Worm (Caenorhabditis elegans) whole organism, late embryonic: ENCODE results near the gene atf-6.

Experiments
- ahr-1 ChIP-seq: sonication (generic microtip); optimal IDR thresholded peaks from 2 replicates; lab custom pipeline; 2016; ENCODE audit warnings: missing genetic modification characterization, missing compliant biosample characterization
- ceh-18 ChIP-seq: sonication (generic microtip); optimal IDR thresholded peaks from 2 replicates; lab custom pipeline; 2016; ENCODE audit warnings: missing genetic modification characterization, missing compliant biosample characterization
- ceh-19 ChIP-seq: fragments of 200-800 bp; sonication (Bioruptor generic); optimal IDR thresholded peaks from 2 replicates; lab custom pipeline; 2018; ENCODE audit warnings: mild to moderate bottlenecking, missing genetic modification characterization, missing compliant biosample characterization
- ceh-2 ChIP-seq: sonication (generic microtip); optimal IDR thresholded peaks from 2 replicates; lab custom pipeline; 2016; ENCODE audit warnings: missing genotype, missing genetic modification characterization, missing compliant biosample characterization
- ceh-24 ChIP-seq: sonication (generic microtip); optimal IDR thresholded peaks from 2 replicates; lab custom pipeline; 2016; ENCODE audit warnings: mild to moderate bottlenecking, missing genetic modification characterization, missing compliant biosample characterization
- ceh-34 ChIP-seq: sonication (generic microtip); optimal IDR thresholded peaks from 2 replicates; lab custom pipeline; 2016; ENCODE audit warnings: mild to moderate bottlenecking, missing genetic modification characterization, missing compliant biosample characterization
- ceh-45 ChIP-seq: fragments of 200-800 bp; sonication (Bioruptor generic); IDR thresholded peaks from 2 replicates; pipeline ENCODE4 v1.3.6; 2022; ENCODE audit warnings: missing genetic modification reagents, missing genetic modification characterization, missing compliant biosample characterization
- ceh-9 ChIP-seq: sonication (generic microtip); optimal IDR thresholded peaks from 2 replicates; lab custom pipeline; 2016; ENCODE audit warnings: mild to moderate bottlenecking, missing genetic modification characterization, inconsistent platforms, missing compliant biosample characterization
- dmd-4 ChIP-seq: sonication (generic microtip); optimal IDR thresholded peaks from 2 replicates; lab custom pipeline; 2016; ENCODE audit warnings: borderline replicate concordance, missing genetic modification characterization, missing compliant biosample characterization
- elt-2 ChIP-seq: sonication (generic microtip); optimal IDR thresholded peaks from 2 replicates; lab custom pipeline; 2016; ENCODE audit warnings: missing genetic modification reagents, missing genetic modification characterization, missing compliant biosample characterization
- fax-1 ChIP-seq: sonication (generic microtip); optimal IDR thresholded peaks from 2 replicates; lab custom pipeline; 2016; ENCODE audit warnings: missing genotype, missing genetic modification characterization, missing compliant biosample characterization
- fkh-10 ChIP-seq: fragments of 150-350 bp; optimal IDR thresholded peaks from 2 replicates; lab custom pipeline; 2014; ENCODE audit warnings: missing biosample characterization, missing genetic modification reagents, missing genetic modification characterization
- gmeb-2 ChIP-seq: sonication (generic microtip); optimal IDR thresholded peaks from 2 replicates; lab custom pipeline; 2016; ENCODE audit warnings: missing genetic modification characterization, inconsistent platforms, missing compliant biosample characterization
- hlh-15 ChIP-seq: sonication (generic microtip); optimal IDR thresholded peaks from 2 replicates; lab custom pipeline; 2016; ENCODE audit warnings: missing genetic modification characterization, missing compliant biosample characterization
- hlh-30 ChIP-seq: sonication (generic microtip); optimal IDR thresholded peaks from 2 replicates; lab custom pipeline; 2017; ENCODE audit warnings: antibody characterized with exemption, missing genetic modification characterization, missing compliant biosample characterization; ENCODE audit not compliant: insufficient read depth
- lim-6 ChIP-seq: sonication (generic microtip); optimal IDR thresholded peaks from 2 replicates; lab custom pipeline; 2016; ENCODE audit warnings: missing genetic modification characterization, missing compliant biosample characterization
- lin-11 ChIP-seq: fragments of 200-800 bp; sonication (Bioruptor generic); optimal IDR thresholded peaks from 2 replicates; lab custom pipeline; 2018; ENCODE audit warnings: mild to moderate bottlenecking, missing genetic modification characterization, missing compliant biosample characterization
- madf-2 ChIP-seq: sonication (generic microtip); optimal IDR thresholded peaks from 2 replicates; lab custom pipeline; 2017; ENCODE audit warnings: missing genetic modification characterization, missing compliant biosample characterization
- nfya-1 ChIP-seq: sonication (generic microtip); optimal IDR thresholded peaks from 2 replicates; lab custom pipeline; 2017; ENCODE audit warnings: missing genetic modification characterization, mild to moderate bottlenecking, missing compliant biosample characterization, antibody characterized with exemption, moderate library complexity
- pat-9 ChIP-seq: fragments of 200-800 bp; sonication (Bioruptor generic); optimal IDR thresholded peaks from 2 replicates; lab custom pipeline; 2018; ENCODE audit warnings: mild to moderate bottlenecking, missing genetic modification characterization, moderate library complexity, missing compliant biosample characterization
- pha-2 ChIP-seq: sonication (generic microtip); optimal IDR thresholded peaks from 2 replicates; lab custom pipeline; 2017; ENCODE audit warnings: mild to moderate bottlenecking, missing genetic modification characterization, missing compliant biosample characterization
- pqm-1 ChIP-seq: sonication (generic microtip); optimal IDR thresholded peaks from 2 replicates; lab custom pipeline; 2016; ENCODE audit warnings: missing genetic modification characterization, missing compliant biosample characterization
- pros-1 ChIP-seq: fragments of 150-350 bp; optimal IDR thresholded peaks from 2 replicates; lab custom pipeline; 2014; ENCODE audit warnings: missing biosample characterization, missing genetic modification reagents, missing genetic modification characterization
- ref-2 ChIP-seq: sonication (generic microtip); optimal IDR thresholded peaks from 2 replicates; lab custom pipeline; 2016; ENCODE audit warnings: missing genetic modification characterization, missing compliant biosample characterization
- sox-2 ChIP-seq: fragments of 200-800 bp; sonication (Bioruptor generic); IDR thresholded peaks from 2 replicates; pipeline ENCODE4 v1.3.6; 2022; ENCODE audit warnings: missing genetic modification reagents, missing genetic modification characterization, missing compliant biosample characterization
- syd-9 ChIP-seq: sonication (generic microtip); optimal IDR thresholded peaks from 2 replicates; lab custom pipeline; 2016; ENCODE audit warnings: mild to moderate bottlenecking, missing genetic modification characterization, moderate library complexity, missing compliant biosample characterization
- tbx-7 ChIP-seq: sonication (generic microtip); optimal IDR thresholded peaks from 2 replicates; lab custom pipeline; 2016; ENCODE audit warnings: missing genotype, missing genetic modification characterization, missing compliant biosample characterization
- ttx-3 ChIP-seq: sonication (generic microtip); optimal IDR thresholded peaks from 2 replicates; lab custom pipeline; 2016; ENCODE audit warnings: missing genetic modification reagents, missing genetic modification characterization, missing compliant biosample characterization
- unc-3 ChIP-seq, 2 experiments: fragments of 200-800 bp in 1 of 2; sonication (Bioruptor generic) in 1 of 2; sonication (generic microtip) in 1 of 2; conservative IDR thresholded peaks in 1 of 2; optimal IDR thresholded peaks in 1 of 2; 2 replicates each; pipeline versions ENCODE4 v1.3.6 to Lab custom; 2016 to 2022; ENCODE audit warnings: missing compliant biosample characterization in 2 of 2, missing genetic modification characterization in 2 of 2, missing genetic modification reagents in 1 of 2
- unc-42 ChIP-seq: sonication (generic microtip); optimal IDR thresholded peaks from 2 replicates; lab custom pipeline; 2016; ENCODE audit warnings: missing genotype, missing genetic modification characterization, missing compliant biosample characterization
- unc-55 ChIP-seq: sonication (generic microtip); optimal IDR thresholded peaks from 2 replicates; lab custom pipeline; 2017; ENCODE audit warnings: missing biosample characterization, missing genetic modification reagents, missing genetic modification characterization
- unc-86 ChIP-seq: sonication (generic microtip); optimal IDR thresholded peaks from 2 replicates; lab custom pipeline; 2016; ENCODE audit warnings: missing genetic modification characterization, missing compliant biosample characterization
- ztf-16 ChIP-seq: sonication (generic microtip); optimal IDR thresholded peaks from 2 replicates; lab custom pipeline; 2017; ENCODE audit warnings: missing genetic modification characterization, missing compliant biosample characterization

Gene atf-6

ce11 chrX:12439998-12440722, 40.6 kb upstream of the atf-6 start:
- TF ChIP-seq unc-42 (tag; lab: Kevin White, UChicago) (peak; percentile 8), fkh-10 (no peak), lin-11 (no peak), ztf-16 (tag; lab: Kevin White, UChicago) (no peak), fax-1 (tag; lab: Kevin White, UChicago) (no peak), dmd-4 (no peak), ceh-24 (tag; lab: Kevin White, UChicago) (no peak), ceh-34 (no peak), ceh-19 (GFP tag; lab: Kevin White, UChicago) (no peak)

- TF ChIP-seq gmeb-2 (tag; lab: Kevin White, UChicago), result no peak
- peak; percentile 13 for TF ChIP-seq hlh-30
These were observed 36.3 kb upstream of the atf-6 start for ce11 chrX:12444423-12444822.

- TF ChIP-seq elt-2 (peak; percentile 38), pqm-1 (tag; lab: Kevin White, UChicago) (no peak), lim-6 (no peak)
These were observed 34.2 kb upstream of the atf-6 start for ce11 chrX:12446572-12446971.

- no peak for TF ChIP-seq ref-2 (tag; lab: Kevin White, UChicago)
- TF ChIP-seq unc-86, result no peak
- no peak for TF ChIP-seq madf-2
- no peak for TF ChIP-seq unc-3 (GFP tag; conservative IDR thresholded peaks at IDR 0.05; lab: Robert Waterston, UW)
- TF ChIP-seq unc-3 (tag; optimal IDR thresholded peaks at IDR 0.05; lab: Kevin White, UChicago), result no peak
- 0 out of 2 replicates have a peak, but pooled peaks have one; percentile 14 for TF ChIP-seq ceh-45 (GFP tag; lab: Robert Waterston, UW)
These were observed 31.3 kb upstream of the atf-6 start, which contains the start of gene T18D3.6 for ce11 chrX:12449262-12449942. Gene T18D3.6 (plus strand): TSS chrX:12449892.

ce11 chrX:12451258-12451657, 29.5 kb upstream of the atf-6 start:
- TF ChIP-seq madf-2 (no peak), ceh-19 (GFP tag; lab: Kevin White, UChicago) (no peak), hlh-15 (tag; lab: Kevin White, UChicago) (no peak), ahr-1 (tag; lab: Kevin White, UChicago) (no peak), pros-1 (tag; lab: Kevin White, UChicago) (no peak), ceh-18 (tag; lab: Kevin White, UChicago) (no peak), gmeb-2 (tag; lab: Kevin White, UChicago) (no peak), pat-9 (tag; lab: Kevin White, UChicago) (no peak), unc-86 (no peak), ceh-9 (no peak), ttx-3 (no peak), syd-9 (tag; lab: Kevin White, UChicago) (no peak), ceh-2 (tag; lab: Kevin White, UChicago) (no peak), pha-2 (tag; lab: Kevin White, UChicago) (no peak), tbx-7 (tag; lab: Kevin White, UChicago) (no peak), nfya-1 (tag; lab: Kevin White, UChicago) (no peak), pqm-1 (tag; lab: Kevin White, UChicago) (no peak), sox-2 (GFP tag; lab: Robert Waterston, UW) (no peak), unc-55 (GFP tag; lab: Kevin White, UChicago) (no peak)
